Fruit fly (Drosophila melanogaster): ENCODE measurements around the gene CG31668.

- no peak for TF ChIP-seq psq (optimal IDR thresholded peaks at IDR 0.05)
- TF ChIP-seq CG8478 (optimal IDR thresholded peaks at IDR 0.05) = no peak
- TF ChIP-seq pan (optimal IDR thresholded peaks at IDR 0.05) = no peak
- no peak for TF ChIP-seq EcR (GFP tag; optimal IDR thresholded peaks at IDR 0.05)
- TF ChIP-seq usp (GFP tag; optimal IDR thresholded peaks at IDR 0.05) = no peak
- TF ChIP-seq Dll (optimal IDR thresholded peaks at IDR 0.05) = no peak
Measured at dm6 chr2L:2227316-2227715, 21.4 kb upstream of the CG31668 start.

All from whole organism.